Worm (Caenorhabditis elegans): ENCODE measurements around the gene C29H12.6.

The C29H12.6 gene

ce11 chrII:6067066-6067465 lies 51.0 kb downstream of the C29H12.6 start, which contains the start of gene H12I13.1:
Gene H12I13.1, minus strand, starts transcription at chrII:6067166.
- TF ChIP-seq ceh-45 (GFP tag; IDR thresholded peaks at IDR 0.05) (no peak), K09A11.1 (tag; optimal IDR thresholded peaks at IDR 0.05; ENCODE audit: insufficient read depth) (no peak), ceh-18 (tag; optimal IDR thresholded peaks at IDR 0.05) (no peak), fax-1 (tag; optimal IDR thresholded peaks at IDR 0.05) (no peak), ceh-48 (tag; optimal IDR thresholded peaks at IDR 0.05) (no peak), pha-4 (tag; optimal IDR thresholded peaks at IDR 0.05) (no peak), eyg-1 (tag; optimal IDR thresholded peaks at IDR 0.05) (no peak), ceh-9 (tag; optimal IDR thresholded peaks at IDR 0.05) (no peak), ref-2 (tag; optimal IDR thresholded peaks at IDR 0.05) (no peak), unc-55 (GFP tag; optimal IDR thresholded peaks at IDR 0.05) (no peak), nhr-232 (tag; optimal IDR thresholded peaks at IDR 0.05) (no peak), sdc-2 (tag; optimal IDR thresholded peaks at IDR 0.05) (no peak), pros-1 (tag; optimal IDR thresholded peaks at IDR 0.05) (no peak), C38D4.7 (GFP tag; optimal IDR thresholded peaks at IDR 0.05) (no peak)

All from whole organism, late embryonic.